Worm (Caenorhabditis elegans) whole organism, young adult: ENCODE results near the gene pdk-1.

ENCODE experiments used
- B0336.3 ChIP-seq: fragments of 200-800 bp; sonication (Bioruptor generic); IDR thresholded peaks from 2 replicates; pipeline ENCODE4 v1.3.6; 2022; ENCODE audit warnings: missing genetic modification characterization, missing compliant biosample characterization
- C06A6.2 ChIP-seq: fragments of 200-800 bp; sonication (Bioruptor generic); conservative IDR thresholded peaks from 2 replicates; pipeline ENCODE4 v1.3.6; 2022; ENCODE audit warnings: missing genetic modification characterization, missing compliant biosample characterization
- F23B12.7 ChIP-seq: sonication (generic microtip); optimal IDR thresholded peaks from 2 replicates; lab custom pipeline; 2017; ENCODE audit warnings: missing genetic modification characterization, mild to moderate bottlenecking, missing compliant biosample characterization, antibody characterized with exemption, moderate library complexity; ENCODE audit not compliant: insufficient read depth
- F37B4.10 ChIP-seq: fragments of 200-800 bp; sonication (Bioruptor generic); IDR thresholded peaks from 2 replicates; pipeline ENCODE4 v1.3.6; 2022; ENCODE audit warnings: missing genetic modification characterization, missing compliant biosample characterization
- F39B2.1 ChIP-seq: fragments of 200-800 bp; sonication (Bioruptor generic); IDR thresholded peaks from 2 replicates; pipeline ENCODE4 v1.3.6; 2022; ENCODE audit warnings: missing genetic modification reagents, missing genetic modification characterization, missing compliant biosample characterization
- F55B11.4 ChIP-seq: sonication (generic microtip); optimal IDR thresholded peaks from 2 replicates; lab custom pipeline; 2016; ENCODE audit warnings: missing compliant biosample characterization, missing genetic modification characterization, borderline replicate concordance; ENCODE audit not compliant: insufficient read depth
- F57C9.4 ChIP-seq: sonication (generic microtip); optimal IDR thresholded peaks from 2 replicates; lab custom pipeline; 2017; ENCODE audit warnings: mild to moderate bottlenecking, missing genetic modification characterization, missing compliant biosample characterization
- T26A5.8 ChIP-seq: sonication (generic microtip); optimal IDR thresholded peaks from 2 replicates; lab custom pipeline; 2016; ENCODE audit warnings: missing genetic modification characterization, missing compliant biosample characterization
- ZK185.1 ChIP-seq: sonication (generic microtip); optimal IDR thresholded peaks from 2 replicates; lab custom pipeline; 2016; ENCODE audit warnings: mild to moderate bottlenecking, missing genetic modification characterization, missing compliant biosample characterization; ENCODE audit not compliant: poor library complexity, severe bottlenecking
- akir-1 ChIP-seq: fragments of 200-800 bp; sonication (Bioruptor generic); optimal IDR thresholded peaks from 2 replicates; lab custom pipeline; 2018; ENCODE audit warnings: mild to moderate bottlenecking, missing genetic modification characterization, moderate library complexity, missing compliant biosample characterization
- aptf-3 ChIP-seq: fragments of 200-800 bp; sonication (Bioruptor generic); IDR thresholded peaks from 2 replicates; pipeline ENCODE4 v1.3.6; 2022; ENCODE audit warnings: missing genetic modification characterization, missing compliant biosample characterization
- atf-7 ChIP-seq: sonication (generic microtip); optimal IDR thresholded peaks from 2 replicates; lab custom pipeline; 2017; ENCODE audit warnings: mild to moderate bottlenecking, missing genetic modification characterization, missing compliant biosample characterization
- attf-5 ChIP-seq: fragments of 200-800 bp; sonication (Bioruptor generic); optimal IDR thresholded peaks from 2 replicates; lab custom pipeline; 2018; ENCODE audit warnings: mild to moderate bottlenecking, missing genetic modification characterization, missing compliant biosample characterization
- bed-1 ChIP-seq: fragments of 200-800 bp; sonication (Bioruptor generic); IDR thresholded peaks from 2 replicates; pipeline ENCODE4 v1.3.6; 2022; ENCODE audit warnings: missing genetic modification reagents, missing genetic modification characterization, missing compliant biosample characterization
- bed-2 ChIP-seq: fragments of 200-800 bp; sonication (Bioruptor generic); IDR thresholded peaks from 2 replicates; pipeline ENCODE4 v1.3.6; 2022; ENCODE audit warnings: missing genetic modification reagents, missing genetic modification characterization, missing compliant biosample characterization
- cebp-2 ChIP-seq: fragments of 200-800 bp; sonication (Bioruptor generic); IDR thresholded peaks from 2 replicates; pipeline ENCODE4 v1.3.6; 2022; ENCODE audit warnings: missing genetic modification characterization, missing compliant biosample characterization
- ceh-100 ChIP-seq: fragments of 200-800 bp; sonication (Bioruptor generic); IDR thresholded peaks from 2 replicates; pipeline ENCODE4 v1.3.6; 2022; ENCODE audit warnings: missing genetic modification reagents, missing genetic modification characterization, missing compliant biosample characterization
- ceh-40 ChIP-seq: fragments of 200-800 bp; sonication (Bioruptor generic); IDR thresholded peaks from 2 replicates; pipeline ENCODE4 v1.3.6; 2022; ENCODE audit warnings: missing genetic modification characterization, missing compliant biosample characterization
- dpff-1 ChIP-seq: sonication (generic microtip); optimal IDR thresholded peaks from 2 replicates; lab custom pipeline; 2017; ENCODE audit warnings: mild to moderate bottlenecking, missing genetic modification characterization, missing compliant biosample characterization
- dpl-1 ChIP-seq: fragments of 150-350 bp; optimal IDR thresholded peaks from 2 replicates; lab custom pipeline; 2014; ENCODE audit warnings: missing biosample characterization, missing genetic modification reagents, missing genetic modification characterization
- egl-18 ChIP-seq: fragments of 200-800 bp; sonication (Bioruptor generic); IDR thresholded peaks from 2 replicates; pipeline ENCODE4 v1.3.6; 2022; ENCODE audit warnings: missing genetic modification reagents, missing genetic modification characterization, missing compliant biosample characterization
- egrh-3 ChIP-seq: fragments of 200-800 bp; sonication (Bioruptor generic); IDR thresholded peaks from 2 replicates; pipeline ENCODE4 v1.3.6; 2022; ENCODE audit warnings: missing genetic modification reagents, missing genetic modification characterization, missing compliant biosample characterization
- gei-17 ChIP-seq: fragments of 200-800 bp; sonication (Bioruptor generic); optimal IDR thresholded peaks from 2 replicates; lab custom pipeline; 2018; ENCODE audit warnings: mild to moderate bottlenecking, missing genetic modification characterization, missing compliant biosample characterization
- him-1 ChIP-seq: sonication (generic microtip); optimal IDR thresholded peaks from 2 replicates; lab custom pipeline; 2016; ENCODE audit warnings: missing genotype, missing genetic modification reagents, missing genetic modification characterization, missing compliant biosample characterization
- hsf-1 ChIP-seq: fragments of 200-800 bp; sonication (Bioruptor generic); IDR thresholded peaks from 2 replicates; pipeline ENCODE4 v1.3.6; 2022; ENCODE audit warnings: missing genetic modification reagents, missing genetic modification characterization, missing compliant biosample characterization
- lin-26 ChIP-seq: fragments of 200-800 bp; sonication (Bioruptor generic); IDR thresholded peaks from 2 replicates; pipeline ENCODE4 v1.3.6; 2022; ENCODE audit warnings: missing genetic modification reagents, missing genetic modification characterization, missing compliant biosample characterization
- lin-35 ChIP-seq, 3 experiments: fragments of 150-350 bp in 2 of 3; sonication (generic microtip) in 1 of 3; optimal IDR thresholded peaks; 2 replicates each; lab custom pipeline; 2014 to 2018; ENCODE audit warnings: missing biosample characterization in 3 of 3, missing genetic modification characterization in 3 of 3, missing genetic modification reagents in 3 of 3
- lsy-27 ChIP-seq: sonication (generic microtip); optimal IDR thresholded peaks from 2 replicates; lab custom pipeline; 2017; ENCODE audit warnings: missing genetic modification characterization, mild to moderate bottlenecking, missing compliant biosample characterization, antibody characterized with exemption, missing genotype, borderline replicate concordance; ENCODE audit not compliant: insufficient read depth
- madf-3 ChIP-seq: fragments of 200-800 bp; sonication (Bioruptor generic); IDR thresholded peaks from 2 replicates; pipeline ENCODE4 v1.3.6; 2022; ENCODE audit warnings: missing genetic modification reagents, missing genetic modification characterization, missing compliant biosample characterization
- madf-8 ChIP-seq: fragments of 200-800 bp; sonication (Bioruptor generic); conservative IDR thresholded peaks from 2 replicates; pipeline ENCODE4 v1.3.6; 2022; ENCODE audit warnings: missing genetic modification reagents, missing genetic modification characterization, missing compliant biosample characterization
- mxl-1 ChIP-seq: sonication (generic microtip); optimal IDR thresholded peaks from 2 replicates; lab custom pipeline; 2016; ENCODE audit warnings: missing genetic modification characterization, missing compliant biosample characterization
- nfya-2 ChIP-seq: fragments of 200-800 bp; sonication (Bioruptor generic); IDR thresholded peaks from 2 replicates; pipeline ENCODE4 v1.3.6; 2022; ENCODE audit warnings: missing genetic modification reagents, missing genetic modification characterization, missing compliant biosample characterization
- nfyb-1 ChIP-seq: fragments of 200-800 bp; sonication (Bioruptor generic); IDR thresholded peaks from 2 replicates; pipeline ENCODE4 v1.3.6; 2022; ENCODE audit warnings: missing genetic modification reagents, missing genetic modification characterization, missing compliant biosample characterization
- nhr-90 ChIP-seq: sonication (generic microtip); optimal IDR thresholded peaks from 2 replicates; lab custom pipeline; 2016; ENCODE audit warnings: missing genotype, mild to moderate bottlenecking, missing genetic modification characterization, missing compliant biosample characterization
- pbrm-1 ChIP-seq: fragments of 200-800 bp; sonication (Bioruptor generic); IDR thresholded peaks from 2 replicates; pipeline ENCODE4 v1.3.6; 2022; ENCODE audit warnings: missing genetic modification reagents, missing genetic modification characterization, missing compliant biosample characterization
- pha-4 ChIP-seq: fragments of 150-350 bp; sonication (generic microtip); optimal IDR thresholded peaks from 2 replicates; lab custom pipeline; 2014; ENCODE audit warnings: missing biosample characterization, missing genetic modification reagents, missing genetic modification characterization
- rpc-1 ChIP-seq, 2 experiments: fragments of 150-350 bp in 1 of 2; sonication (generic microtip) in 1 of 2; optimal IDR thresholded peaks; 2 replicates each; lab custom pipeline; 2014 to 2018; ENCODE audit warnings: missing biosample characterization in 1 of 2, missing genetic modification characterization in 1 of 2, missing genetic modification reagents in 1 of 2, missing genotype in 1 of 2
- sea-2 ChIP-seq: fragments of 200-800 bp; sonication (Bioruptor generic); IDR thresholded peaks from 2 replicates; pipeline ENCODE4 v1.3.6; 2022; ENCODE audit warnings: missing genetic modification characterization, missing compliant biosample characterization
- snpc-1.1 ChIP-seq: sonication (generic microtip); optimal IDR thresholded peaks from 2 replicates; lab custom pipeline; 2017; ENCODE audit warnings: missing genetic modification characterization, mild to moderate bottlenecking, missing compliant biosample characterization, antibody characterized with exemption, moderate library complexity, missing genotype, missing genetic modification reagents; ENCODE audit not compliant: insufficient read depth
- snpc-4 ChIP-seq, 5 experiments: fragments of 150-350 bp in 1 of 5; sonication (generic microtip) in 4 of 5; optimal IDR thresholded peaks; 2 replicates each; lab custom pipeline; 2014 to 2018; ENCODE audit warnings: missing genetic modification characterization in 5 of 5, missing biosample characterization in 3 of 5, antibody characterized with exemption in 2 of 5, mild to moderate bottlenecking in 2 of 5, missing compliant biosample characterization in 2 of 5, missing genotype in 2 of 5, moderate library complexity in 2 of 5, missing genetic modification reagents in 1 of 5
- tbx-9 ChIP-seq: sonication (generic microtip); optimal IDR thresholded peaks from 2 replicates; lab custom pipeline; 2016; ENCODE audit warnings: borderline replicate concordance, missing genetic modification characterization, inconsistent platforms, missing compliant biosample characterization
- tlf-1 ChIP-seq: fragments of 200-800 bp; sonication (Bioruptor generic); optimal IDR thresholded peaks from 2 replicates; lab custom pipeline; 2018; ENCODE audit warnings: mild to moderate bottlenecking, missing genetic modification characterization, missing compliant biosample characterization
- unc-62 ChIP-seq: fragments of 150-350 bp; optimal IDR thresholded peaks from 2 replicates; lab custom pipeline; 2014; ENCODE audit warnings: missing biosample characterization, missing genetic modification reagents, missing genetic modification characterization
- ztf-3 ChIP-seq: fragments of 200-800 bp; sonication (Bioruptor generic); optimal IDR thresholded peaks from 2 replicates; lab custom pipeline; 2018; ENCODE audit warnings: mild to moderate bottlenecking, missing genetic modification characterization, missing compliant biosample characterization
- ztf-6 ChIP-seq: fragments of 200-800 bp; sonication (Bioruptor generic); IDR thresholded peaks from 2 replicates; pipeline ENCODE4 v1.3.6; 2022; ENCODE audit warnings: missing genetic modification reagents, missing genetic modification characterization, missing compliant biosample characterization

Gene pdk-1

DNA sequence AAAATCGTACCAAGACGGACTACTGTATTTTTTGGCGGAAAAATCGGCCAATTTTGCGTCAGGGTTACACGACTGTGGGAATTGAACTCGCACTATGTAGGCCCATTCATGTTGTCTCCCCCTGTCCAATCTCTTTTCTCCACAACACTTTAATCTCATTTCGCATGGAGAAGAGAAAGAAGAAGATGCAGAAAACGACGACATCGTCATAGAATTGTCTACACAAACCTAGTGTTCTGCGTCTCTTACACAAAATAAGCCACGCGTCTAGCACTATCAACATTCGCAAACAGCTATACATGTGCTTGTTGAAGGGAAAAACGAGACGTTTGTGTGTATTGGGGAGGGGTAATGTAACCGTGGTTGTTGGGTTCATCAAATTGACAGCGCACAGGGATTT, 1.9 kb downstream of the pdk-1 start (continued):
- TF ChIP-seq pbrm-1 (GFP tag; lab: Robert Waterston, UW) (no peak), tlf-1 (GFP tag; lab: Kevin White, UChicago) (peak; percentile 61), ztf-6 (no peak), T26A5.8 (tag; lab: Kevin White, UChicago) (no peak), akir-1 (GFP tag; lab: Kevin White, UChicago) (no peak), dpl-1 (GFP tag; lab: Kevin White, UChicago) (no peak), him-1 (no peak), unc-62 (GFP tag; lab: Kevin White, UChicago) (no peak), egrh-3 (GFP tag; lab: Robert Waterston, UW) (no peak), mxl-1 (tag; lab: Kevin White, UChicago) (no peak), madf-8 (GFP tag; lab: Robert Waterston, UW) (no peak), bed-2 (GFP tag; lab: Robert Waterston, UW) (no peak), madf-3 (GFP tag; lab: Robert Waterston, UW) (0 out of 2 replicates have a peak, but pooled peaks have one; percentile 25), ceh-40 (GFP tag; lab: Robert Waterston, UW) (no peak), nhr-90 (tag; lab: Kevin White, UChicago) (no peak), F23B12.7 (tag; lab: Kevin White, UChicago) (peak; percentile 59), lsy-27 (tag; lab: Kevin White, UChicago) (no peak), ceh-100 (no peak), gei-17 (GFP tag; lab: Kevin White, UChicago) (peak; percentile 93), cebp-2 (GFP tag; lab: Robert Waterston, UW) (no peak), nfya-2 (GFP tag; lab: Robert Waterston, UW) (no peak), F39B2.1 (GFP tag; lab: Robert Waterston, UW) (no peak), attf-5 (GFP tag; lab: Kevin White, UChicago) (peak; percentile 16), F37B4.10 (GFP tag; lab: Robert Waterston, UW) (no peak), F57C9.4 (tag; lab: Kevin White, UChicago) (no peak), nfyb-1 (GFP tag; lab: Robert Waterston, UW) (0 out of 2 replicates have a peak, but pooled peaks have one; percentile 54), lin-35 (GFP tag; optimal IDR thresholded peaks at IDR 0.05; lab: Kevin White, UChicago) (peak in 1 of 3 experiments; percentile 83), F55B11.4 (tag; lab: Kevin White, UChicago) (no peak), C06A6.2 (GFP tag; lab: Robert Waterston, UW) (no peak), snpc-4 (GFP tag; optimal IDR thresholded peaks at IDR 0.05; lab: Kevin White, UChicago) (no peak), snpc-4 (tag; optimal IDR thresholded peaks at IDR 0.05; lab: Kevin White, UChicago) (peak in 2 of 4 experiments; percentile 8 to 32), atf-7 (tag; lab: Kevin White, UChicago) (peak; percentile 19), pha-4 (tag; lab: Kevin White, UChicago) (no peak)

DNA sequence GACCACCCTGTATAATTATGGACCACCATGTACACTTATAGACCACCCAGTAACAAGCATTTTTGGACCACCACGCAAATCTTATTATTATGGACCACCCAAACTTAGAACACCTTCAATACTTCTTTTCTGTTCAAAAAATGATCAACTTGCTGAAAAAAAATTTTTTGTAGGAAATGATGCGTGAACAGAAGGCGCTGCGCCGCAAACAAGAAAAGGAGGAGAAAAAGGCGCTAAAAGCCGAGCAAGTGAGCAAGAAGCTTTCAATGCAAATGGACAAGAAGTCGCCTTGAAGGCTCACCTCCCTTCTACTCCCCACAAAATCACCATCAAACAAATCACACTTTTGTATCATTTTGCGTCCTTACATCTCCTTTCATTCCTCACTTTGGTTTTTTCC, 6.1 kb downstream of the pdk-1 start:
- TF ChIP-seq B0336.3 (GFP tag; lab: Robert Waterston, UW) (no peak), F23B12.7 (tag; lab: Kevin White, UChicago) (no peak), lin-26 (GFP tag; lab: Robert Waterston, UW) (no peak), rpc-1 (optimal IDR thresholded peaks at IDR 0.05; lab: Kevin White, UChicago) (no peak), rpc-1 (tag; optimal IDR thresholded peaks at IDR 0.05; lab: Kevin White, UChicago) (no peak), nhr-90 (tag; lab: Kevin White, UChicago) (no peak), sea-2 (GFP tag; lab: Robert Waterston, UW) (no peak), dpff-1 (tag; lab: Kevin White, UChicago) (no peak), bed-1 (GFP tag; lab: Robert Waterston, UW) (no peak), ztf-3 (GFP tag; lab: Kevin White, UChicago) (no peak), hsf-1 (no peak), snpc-1.1 (no peak), aptf-3 (GFP tag; lab: Robert Waterston, UW) (no peak), madf-8 (GFP tag; lab: Robert Waterston, UW) (no peak), egrh-3 (GFP tag; lab: Robert Waterston, UW) (no peak), tbx-9 (tag; lab: Kevin White, UChicago) (no peak), egl-18 (no peak), bed-2 (GFP tag; lab: Robert Waterston, UW) (no peak), ZK185.1 (no peak)
